Fruit fly (Drosophila melanogaster) whole organism, prepupa: ENCODE results near the gene CG14330.

Source experiments
- CG1621 ChIP-seq: fragments of 200-800 bp; sonication (Bioruptor generic); optimal IDR thresholded peaks from 3 replicates; lab custom pipeline; 2018; ENCODE audit warnings: missing biosample characterization, mild to moderate bottlenecking, missing genetic modification characterization
- CG31627 ChIP-seq: fragments of 200-800 bp; sonication (Bioruptor generic); optimal IDR thresholded peaks from 3 replicates; lab custom pipeline; 2016; ENCODE audit warnings: missing biosample characterization, missing genetic modification characterization
- Eip78C ChIP-seq: fragments of 200-800 bp; sonication (Bioruptor generic); peaks from one replicate; lab custom pipeline; 2016; ENCODE audit warnings: missing biosample characterization, missing genetic modification characterization
- Hr4 ChIP-seq: fragments of 200-800 bp; sonication (Bioruptor generic); optimal IDR thresholded peaks from 3 replicates; lab custom pipeline; 2016; ENCODE audit warnings: missing biosample characterization, missing genetic modification characterization
- Met ChIP-seq: fragments of 200-800 bp; sonication (Bioruptor generic); optimal IDR thresholded peaks from 3 replicates; lab custom pipeline; 2016; ENCODE audit warnings: missing biosample characterization, missing genetic modification characterization
- fd85E ChIP-seq: fragments of 200-800 bp; sonication (Bioruptor generic); optimal IDR thresholded peaks from 3 replicates; lab custom pipeline; 2016; ENCODE audit warnings: missing biosample characterization, missing genetic modification characterization
- lz ChIP-seq: fragments of 200-800 bp; sonication (Bioruptor generic); optimal IDR thresholded peaks from 3 replicates; lab custom pipeline; 2016; ENCODE audit warnings: missing biosample characterization, missing genetic modification characterization
- salr ChIP-seq, 2 experiments: fragments of 200-800 bp; sonication (Bioruptor generic); optimal IDR thresholded peaks; 3 replicates each; lab custom pipeline; 2016 to 2018; ENCODE audit warnings: missing biosample characterization in 2 of 2, missing genetic modification characterization in 2 of 2, mild to moderate bottlenecking in 1 of 2
- ss ChIP-seq, 2 experiments: fragments of 200-800 bp; sonication (Bioruptor generic); optimal IDR thresholded peaks; 2 replicates in 1 of 2; 3 replicates in 1 of 2; lab custom pipeline; 2017 to 2018; ENCODE audit warnings: mild to moderate bottlenecking in 2 of 2, missing biosample characterization in 2 of 2, missing genetic modification characterization in 2 of 2, moderate library complexity in 1 of 2

DNA sequence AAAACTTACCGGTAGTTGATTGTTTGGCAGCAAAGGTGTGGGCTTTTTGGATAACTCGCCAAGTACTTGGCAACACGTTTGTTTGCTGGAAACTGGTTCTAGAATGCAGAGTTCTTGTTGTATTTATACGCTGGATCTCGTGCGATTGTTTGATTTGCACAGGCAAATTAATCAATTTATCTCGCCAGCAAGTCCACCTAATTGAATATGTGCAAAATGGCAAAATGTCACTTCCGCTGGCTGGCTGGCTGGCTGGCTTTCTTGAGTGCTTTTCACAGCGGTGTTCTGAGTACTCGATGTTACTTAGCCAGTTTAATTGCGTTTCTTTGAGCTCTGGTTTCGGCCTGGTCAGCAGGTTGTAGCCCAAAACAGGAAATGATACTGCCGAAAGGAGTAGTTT lies 7.8 kb downstream of the CG14330 start, which contains the start of gene Eh:
- no peak for TF ChIP-seq Eip78C
- TF ChIP-seq fd85E: no peak
- TF ChIP-seq Met (GFP tag; lab: Kevin White, UChicago): no peak
- no peak for TF ChIP-seq ss (GFP tag; optimal IDR thresholded peaks at IDR 0.05; lab: Kevin White, UChicago)
- no peak for TF ChIP-seq lz (GFP tag; lab: Kevin White, UChicago)
- no peak for TF ChIP-seq CG31627 (GFP tag; lab: Kevin White, UChicago)
- TF ChIP-seq salr (GFP tag; optimal IDR thresholded peaks at IDR 0.05; lab: Kevin White, UChicago): no peak
- no peak for TF ChIP-seq CG1621
- TF ChIP-seq Hr4 (GFP tag; lab: Kevin White, UChicago): no peak
